Worm (Caenorhabditis elegans): Measurements from ENCODE around the gene C17B7.8.
A peak's percentile ranks its signal among the peaks of the same experiment; 100 is the strongest.
"Not testable (repeated sequence)": the region's sequence is repeated elsewhere in the genome, so short reads cannot be mapped to it uniquely, and the experiment has no call there.

C17B7.8 gene

DNA sequence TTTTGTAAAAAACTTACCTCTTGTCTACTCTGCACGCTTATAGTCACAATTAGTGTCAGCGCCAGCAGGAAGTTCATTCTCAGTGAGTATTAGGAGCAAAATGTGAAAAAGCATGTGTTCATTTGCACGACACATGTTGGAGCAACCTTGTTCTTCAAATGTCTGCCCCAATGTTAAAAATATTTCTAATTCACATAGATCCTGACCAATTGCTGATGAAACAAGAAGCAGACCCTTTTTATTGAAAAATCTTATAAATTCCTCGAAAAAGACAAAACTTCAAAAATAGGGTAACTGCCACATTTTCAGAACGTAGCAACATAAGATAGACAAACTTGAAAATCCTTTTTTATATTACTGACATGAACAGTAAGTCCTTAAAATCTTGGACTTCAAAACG is at the start of gene C17B7.8:
C17B7.8 (minus strand) TSS at position 101 of the 400 bp plus-strand sequence.
- no peak for TF ChIP-seq zfp-3 (GFP tag; conservative IDR thresholded peaks at IDR 0.05)
- peak; percentile 31 for TF ChIP-seq aha-1 (tag)

DNA sequence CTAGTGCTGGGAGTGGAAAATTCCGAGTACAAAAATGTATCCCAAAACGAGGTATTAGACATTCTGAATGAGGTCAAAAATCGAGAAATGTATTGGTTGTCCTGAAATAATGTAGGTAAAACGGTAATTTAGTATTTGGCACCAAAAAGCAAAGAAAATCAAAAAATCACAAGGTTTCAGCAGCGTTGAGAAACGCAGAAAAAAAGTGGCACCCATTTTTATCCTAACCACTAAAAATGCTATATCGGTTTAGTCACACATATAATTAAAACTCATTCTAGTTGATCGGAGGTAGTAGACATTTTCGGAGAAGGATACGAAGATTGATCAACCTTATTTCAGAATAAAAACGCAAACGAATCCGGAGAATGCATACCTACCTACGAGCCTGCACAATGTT is 48.6 kb upstream of the C17B7.8 start, which contains the start of gene srx-121:
srx-121 (minus strand) TSS at position 101 of the 400 bp plus-strand sequence.
- TF ChIP-seq skn-1 (tag; optimal IDR thresholded peaks at IDR 0.05) (no peak), zfp-3 (GFP tag; conservative IDR thresholded peaks at IDR 0.05) (no peak), F37D6.2 (tag; optimal IDR thresholded peaks at IDR 0.05) (no peak), ztf-11 (tag; optimal IDR thresholded peaks at IDR 0.05) (no peak), fos-1 (tag; optimal IDR thresholded peaks at IDR 0.05) (no peak), mdl-1 (tag; optimal IDR thresholded peaks at IDR 0.05) (no peak), tra-1 (GFP tag; IDR thresholded peaks at IDR 0.05) (no peak), nhr-41 (GFP tag; IDR thresholded peaks at IDR 0.05) (no peak), mxl-3 (GFP tag; optimal IDR thresholded peaks at IDR 0.05) (no peak), attf-4 (tag; optimal IDR thresholded peaks at IDR 0.05) (no peak), ceh-44 (GFP tag; IDR thresholded peaks at IDR 0.05) (no peak), mes-2 (tag; optimal IDR thresholded peaks at IDR 0.05; ENCODE audit: poor library complexity, severe bottlenecking) (no peak), egl-27 (tag; optimal IDR thresholded peaks at IDR 0.05) (no peak)

DNA sequence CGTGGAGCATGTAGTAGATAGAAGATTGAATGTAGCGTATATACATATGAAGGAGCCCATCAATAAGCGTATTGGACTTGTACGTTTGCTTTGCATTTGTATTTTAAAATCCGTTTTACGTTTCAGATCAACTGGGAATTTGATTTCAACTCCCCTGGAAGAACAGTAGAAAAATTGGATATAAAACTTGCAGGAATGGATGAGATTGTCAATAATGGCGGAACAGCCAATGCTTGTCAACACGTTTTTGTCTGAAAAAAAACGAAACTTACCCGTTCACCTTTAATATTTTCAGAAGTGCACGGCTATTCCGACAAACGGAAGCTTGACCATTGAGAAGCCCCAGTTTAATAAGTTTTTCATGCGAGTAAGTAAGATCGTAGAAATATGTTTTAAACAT is 43.7 kb upstream of the C17B7.8 start, which contains the start of gene C04E12.2:
C04E12.2 (plus strand) TSS at position 301 of the 400 bp plus-strand sequence.
- not testable (repeated sequence) for TF ChIP-seq zip-11 (GFP tag; IDR thresholded peaks at IDR 0.05); lin-39 (tag; optimal IDR thresholded peaks at IDR 0.05); nhr-10 (tag; optimal IDR thresholded peaks at IDR 0.05)

DNA sequence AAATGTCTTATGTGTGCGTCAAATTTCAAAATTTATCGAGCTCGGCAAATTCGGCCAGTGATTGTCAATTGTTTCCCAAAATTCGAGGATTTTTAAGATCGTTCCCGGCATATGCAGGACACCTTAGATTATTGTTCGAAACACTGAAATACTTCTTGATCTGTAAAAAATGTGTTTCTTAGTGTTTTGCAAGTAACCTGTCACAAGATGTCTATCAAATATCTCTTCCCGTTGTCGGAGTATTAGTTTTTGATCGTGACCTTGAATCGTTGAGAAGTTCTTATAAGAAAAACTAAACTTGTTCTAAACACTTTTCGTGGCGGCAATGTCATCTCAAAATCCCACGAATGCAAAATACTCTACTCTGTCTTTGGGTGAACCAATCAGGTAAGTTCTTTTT is 38.4 kb upstream of the C17B7.8 start, which contains the start of gene C04E12.4:
C04E12.4 (plus strand) TSS at position 301 of the 400 bp plus-strand sequence.
- TF ChIP-seq lin-15B (tag; optimal IDR thresholded peaks at IDR 0.05) (no peak), nhr-28 (tag; optimal IDR thresholded peaks at IDR 0.05) (peak; percentile 22), aha-1 (tag) (peak; percentile 88), snpc-4 (tag; optimal IDR thresholded peaks at IDR 0.05) (no peak)

DNA sequence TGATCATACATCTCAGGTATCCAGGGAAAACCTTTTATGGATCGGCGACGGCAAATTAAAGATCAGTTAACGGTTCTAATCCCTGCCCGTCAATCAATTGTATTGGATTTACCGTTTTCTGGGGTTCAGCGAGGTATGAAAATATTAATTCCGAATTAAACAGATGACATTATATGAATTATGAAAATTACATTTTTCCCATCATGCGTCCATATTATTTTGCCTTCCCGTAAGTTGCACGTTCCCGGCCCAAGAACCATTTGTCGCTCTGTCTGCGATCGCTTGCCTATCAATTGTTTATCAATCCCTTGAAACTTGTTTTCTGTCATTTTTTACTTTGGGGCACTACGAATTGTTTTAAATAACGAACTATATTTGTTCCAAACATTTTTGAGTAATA is 37.6 kb upstream of the C17B7.8 start:
- TF ChIP-seq cey-2 (tag; optimal IDR thresholded peaks at IDR 0.05; ENCODE audit: borderline replicate concordance, insufficient read depth) (no peak), mep-1 (tag; optimal IDR thresholded peaks at IDR 0.05) (no peak), unc-62 (GFP tag; optimal IDR thresholded peaks at IDR 0.05 in 1 of 2) (peak in 1 of 2 experiments; percentile 97), unc-62 (tag; optimal IDR thresholded peaks at IDR 0.05) (no peak)

DNA sequence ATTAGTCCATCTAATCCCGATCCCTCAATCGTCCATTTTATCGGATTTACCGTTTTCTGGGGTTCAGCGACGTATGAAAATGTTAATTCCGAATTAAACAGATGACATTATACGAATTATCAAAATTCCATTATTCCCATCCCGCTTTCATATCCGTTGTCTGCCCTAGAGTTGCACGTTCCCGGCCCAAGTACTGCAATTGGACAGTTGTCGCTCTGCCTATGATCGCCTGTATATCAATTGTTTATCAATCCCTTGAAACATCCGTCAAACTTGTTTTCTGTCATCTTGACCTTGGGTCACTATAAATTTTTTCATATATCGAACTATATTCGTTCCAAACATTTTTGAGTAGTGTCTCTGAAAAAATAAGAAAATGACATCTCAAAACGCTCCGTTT is 34.2 kb upstream of the C17B7.8 start, which contains the start of gene C04E12.5:
C04E12.5 (plus strand) TSS at position 301 of the 400 bp plus-strand sequence.
- no peak for TF ChIP-seq mxl-3 (GFP tag; optimal IDR thresholded peaks at IDR 0.05)
- peak in 1 of 2 experiments; percentile 78 for TF ChIP-seq unc-62 (GFP tag; optimal IDR thresholded peaks at IDR 0.05 in 1 of 2)
- TF ChIP-seq unc-62 (tag; optimal IDR thresholded peaks at IDR 0.05) = no peak

DNA sequence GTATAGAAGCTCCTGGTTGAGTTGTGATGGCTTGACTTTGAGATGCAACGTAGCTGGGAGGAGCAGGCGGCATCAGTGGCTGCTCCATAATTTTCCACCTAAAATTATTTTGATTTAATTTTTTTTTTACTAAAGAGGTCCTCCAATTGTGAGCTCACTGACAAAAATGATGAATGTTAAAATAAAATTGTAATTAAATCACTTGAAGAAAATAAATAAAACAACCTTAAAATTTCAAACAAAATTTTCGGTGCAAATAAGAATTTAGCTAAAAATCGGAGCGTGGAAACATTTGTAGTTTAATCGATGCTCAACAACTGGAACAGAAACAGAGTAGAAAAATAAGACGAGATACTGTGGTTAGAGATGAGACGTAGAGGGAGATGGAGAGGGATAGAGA is 33.0 kb upstream of the C17B7.8 start, which contains the start of gene scrm-3:
scrm-3 (minus strand) TSS at position 101 of the 400 bp plus-strand sequence.
- TF ChIP-seq lim-7 (GFP tag; IDR thresholded peaks at IDR 0.05) = no peak
- TF ChIP-seq pha-4 (GFP tag; IDR thresholded peaks at IDR 0.05) = no peak
- TF ChIP-seq pha-4 (tag; optimal IDR thresholded peaks at IDR 0.05) = no peak
- TF ChIP-seq vab-7 (GFP tag; IDR thresholded peaks at IDR 0.05) = no peak
- TF ChIP-seq skn-1 (tag; optimal IDR thresholded peaks at IDR 0.05) = no peak
- no peak for TF ChIP-seq cey-2 (tag; optimal IDR thresholded peaks at IDR 0.05; ENCODE audit: borderline replicate concordance, insufficient read depth)
- TF ChIP-seq snpc-4 (tag; optimal IDR thresholded peaks at IDR 0.05) = no peak
- TF ChIP-seq ZK546.5 (tag; optimal IDR thresholded peaks at IDR 0.05) = no peak
- no peak for TF ChIP-seq dpl-1 (GFP tag; optimal IDR thresholded peaks at IDR 0.05)
- TF ChIP-seq mdl-1 (tag; optimal IDR thresholded peaks at IDR 0.05) = no peak
- TF ChIP-seq unc-130 (GFP tag; optimal IDR thresholded peaks at IDR 0.05) = no peak
- no peak for TF ChIP-seq nhr-41 (GFP tag; IDR thresholded peaks at IDR 0.05)
- TF ChIP-seq lin-13 (GFP tag; optimal IDR thresholded peaks at IDR 0.05) = no peak
- TF ChIP-seq ceh-44 (GFP tag; IDR thresholded peaks at IDR 0.05) = no peak
- TF ChIP-seq lin-38 (GFP tag; IDR thresholded peaks at IDR 0.05) = no peak

Measured in whole organism, L4 larva.